4 worm cellular contexts compared by ENCODE assay signal in genomic region chrX:1453770-1454169, ce11.
TF ChIP-seq lines count a peak whose summit lies in the region.

cebp-1 (minus strand) TSS chrX:1453868.

TF ChIP-seq in whole organism, L1 larva, 84 proteins besides CTCF, POLR2A, EP300 and RAD21 (continued from another document):
- 0 out of 2 replicates have a peak, but pooled peaks have one; percentile 2 for TF ChIP-seq nhr-19 (GFP tag; conservative IDR thresholded peaks at IDR 0.05; lab: Robert Waterston, UW)
- TF ChIP-seq nhr-71 (tag; optimal IDR thresholded peaks at IDR 0.05; lab: Kevin White, UChicago): peak; percentile 19

TF ChIP-seq in whole organism, L2 larva, 48 proteins besides CTCF, POLR2A, EP300 and RAD21 (continued from another document):
- no peak for TF ChIP-seq ztf-1 (GFP tag; conservative IDR thresholded peaks at IDR 0.05; lab: Robert Waterston, UW)
- TF ChIP-seq nhr-12 (tag; optimal IDR thresholded peaks at IDR 0.05; lab: Kevin White, UChicago): no peak
- no peak for TF ChIP-seq nhr-10 (tag; optimal IDR thresholded peaks at IDR 0.05; lab: Kevin White, UChicago)
- peak; percentile 85 for TF ChIP-seq sma-9 (GFP tag; optimal IDR thresholded peaks at IDR 0.05; lab: Kevin White, UChicago)
- TF ChIP-seq sma-9 (tag; optimal IDR thresholded peaks at IDR 0.05; lab: Kevin White, UChicago): no peak
- peak; percentile 18 for TF ChIP-seq F13H6.1 (tag; optimal IDR thresholded peaks at IDR 0.05; lab: Kevin White, UChicago)
- TF ChIP-seq unc-55 (GFP tag; optimal IDR thresholded peaks at IDR 0.05; lab: Kevin White, UChicago): peak; percentile 36
- no peak for TF ChIP-seq elt-1 (tag; optimal IDR thresholded peaks at IDR 0.05; lab: Kevin White, UChicago)
- TF ChIP-seq fos-1 (tag; optimal IDR thresholded peaks at IDR 0.05; lab: Kevin White, UChicago): peak; percentile 89
- TF ChIP-seq egl-27 (tag; optimal IDR thresholded peaks at IDR 0.05; lab: Kevin White, UChicago): peak; percentile 33
- no peak for TF ChIP-seq ZK546.5 (tag; optimal IDR thresholded peaks at IDR 0.05; lab: Kevin White, UChicago)
- TF ChIP-seq alr-1 (tag; optimal IDR thresholded peaks at IDR 0.05; lab: Kevin White, UChicago): no peak
- TF ChIP-seq blmp-1 (tag; optimal IDR thresholded peaks at IDR 0.05; lab: Kevin White, UChicago; ENCODE audit: insufficient read depth): peak; percentile 63
- no peak for TF ChIP-seq ceh-82 (tag; optimal IDR thresholded peaks at IDR 0.05; lab: Kevin White, UChicago)
- TF ChIP-seq nhr-6 (tag; optimal IDR thresholded peaks at IDR 0.05; lab: Kevin White, UChicago): no peak
- no peak for TF ChIP-seq lin-13 (GFP tag; optimal IDR thresholded peaks at IDR 0.05; lab: Kevin White, UChicago)
- TF ChIP-seq lin-11 (tag; optimal IDR thresholded peaks at IDR 0.05; lab: Kevin White, UChicago): no peak
- no peak for TF ChIP-seq unc-62 (GFP tag; optimal IDR thresholded peaks at IDR 0.05; lab: Kevin White, UChicago)
- TF ChIP-seq nhr-11 (tag; optimal IDR thresholded peaks at IDR 0.05; lab: Kevin White, UChicago): no peak
- TF ChIP-seq lsy-2 (tag; optimal IDR thresholded peaks at IDR 0.05; lab: Kevin White, UChicago): peak in 1 of 2 experiments; percentile 7
- no peak for TF ChIP-seq sem-4 (tag; optimal IDR thresholded peaks at IDR 0.05; lab: Kevin White, UChicago)
- no peak for TF ChIP-seq crh-2 (tag; optimal IDR thresholded peaks at IDR 0.05; lab: Kevin White, UChicago)
- TF ChIP-seq gmeb-1 (tag; optimal IDR thresholded peaks at IDR 0.05; lab: Kevin White, UChicago): no peak
- TF ChIP-seq R02D3.7 (tag; optimal IDR thresholded peaks at IDR 0.05; lab: Kevin White, UChicago): no peak
- TF ChIP-seq aly-2 (tag; optimal IDR thresholded peaks at IDR 0.05; lab: Kevin White, UChicago): no peak
- TF ChIP-seq ztf-4 (tag; optimal IDR thresholded peaks at IDR 0.05; lab: Kevin White, UChicago): no peak
- no peak for TF ChIP-seq unc-39 (tag; optimal IDR thresholded peaks at IDR 0.05; lab: Kevin White, UChicago)
- no peak for TF ChIP-seq nhr-77 (tag; optimal IDR thresholded peaks at IDR 0.05; lab: Kevin White, UChicago)
- no peak for TF ChIP-seq ztf-11 (tag; optimal IDR thresholded peaks at IDR 0.05; lab: Kevin White, UChicago)
- TF ChIP-seq zag-1 (tag; optimal IDR thresholded peaks at IDR 0.05; lab: Kevin White, UChicago): no peak
- TF ChIP-seq dmd-4 (tag; optimal IDR thresholded peaks at IDR 0.05; lab: Kevin White, UChicago): no peak
- TF ChIP-seq nhr-129 (tag; optimal IDR thresholded peaks at IDR 0.05; lab: Kevin White, UChicago): no peak

TF ChIP-seq in whole organism, L3 larva, 47 proteins besides CTCF, POLR2A, EP300 and RAD21 (continued from another document):
- TF ChIP-seq lin-15B (tag; optimal IDR thresholded peaks at IDR 0.05; lab: Kevin White, UChicago): no peak
- TF ChIP-seq ZK546.5 (tag; optimal IDR thresholded peaks at IDR 0.05; lab: Kevin White, UChicago): no peak
- TF ChIP-seq zag-1 (tag; optimal IDR thresholded peaks at IDR 0.05; lab: Kevin White, UChicago): no peak
- no peak for TF ChIP-seq mml-1 (tag; optimal IDR thresholded peaks at IDR 0.05; lab: Kevin White, UChicago)
- peak; percentile 16 for TF ChIP-seq nhr-25 (tag; optimal IDR thresholded peaks at IDR 0.05; lab: Kevin White, UChicago)
- no peak for TF ChIP-seq skn-1 (tag; optimal IDR thresholded peaks at IDR 0.05; lab: Kevin White, UChicago)
- TF ChIP-seq fos-1 (tag; optimal IDR thresholded peaks at IDR 0.05; lab: Kevin White, UChicago): no peak
- TF ChIP-seq jun-1 (tag; optimal IDR thresholded peaks at IDR 0.05; lab: Kevin White, UChicago): no peak
- no peak for TF ChIP-seq nfya-1 (tag; optimal IDR thresholded peaks at IDR 0.05; lab: Kevin White, UChicago; ENCODE audit: insufficient read depth)
- TF ChIP-seq ama-1 (optimal IDR thresholded peaks at IDR 0.05; lab: Kevin White, UChicago): no peak
- TF ChIP-seq elt-3 (tag; optimal IDR thresholded peaks at IDR 0.05; lab: Kevin White, UChicago): no peak
- no peak for TF ChIP-seq daf-12 (tag; optimal IDR thresholded peaks at IDR 0.05; lab: Kevin White, UChicago)
- no peak for TF ChIP-seq fkh-2 (tag; optimal IDR thresholded peaks at IDR 0.05; lab: Kevin White, UChicago)
- TF ChIP-seq ceh-9 (tag; optimal IDR thresholded peaks at IDR 0.05; lab: Kevin White, UChicago): no peak
- TF ChIP-seq ztf-4 (tag; optimal IDR thresholded peaks at IDR 0.05; lab: Kevin White, UChicago): no peak
- no peak for TF ChIP-seq eor-1 (tag; optimal IDR thresholded peaks at IDR 0.05; lab: Kevin White, UChicago)
- TF ChIP-seq mdl-1 (tag; optimal IDR thresholded peaks at IDR 0.05; lab: Kevin White, UChicago): no peak
- no peak for TF ChIP-seq nhr-76 (tag; optimal IDR thresholded peaks at IDR 0.05; lab: Kevin White, UChicago)
- TF ChIP-seq nhr-237 (tag; optimal IDR thresholded peaks at IDR 0.05; lab: Kevin White, UChicago): no peak
- TF ChIP-seq unc-39 (tag; optimal IDR thresholded peaks at IDR 0.05; lab: Kevin White, UChicago): no peak
- peak; percentile 56 for TF ChIP-seq pha-4 (tag; optimal IDR thresholded peaks at IDR 0.05; lab: Kevin White, UChicago)
- no peak for TF ChIP-seq sea-2 (GFP tag; optimal IDR thresholded peaks at IDR 0.05; lab: Kevin White, UChicago)
- no peak for TF ChIP-seq R02D3.7 (tag; optimal IDR thresholded peaks at IDR 0.05; lab: Kevin White, UChicago)
- no peak for TF ChIP-seq nhr-28 (tag; optimal IDR thresholded peaks at IDR 0.05; lab: Kevin White, UChicago)
- peak; percentile 79 for TF ChIP-seq elt-2 (tag; optimal IDR thresholded peaks at IDR 0.05; lab: Kevin White, UChicago)

TF ChIP-seq in whole organism, L4 larva, 104 proteins besides CTCF, POLR2A, EP300 and RAD21 (continued from another document):
- peak; percentile 4 for TF ChIP-seq aha-1 (tag; lab: Kevin White, UChicago)
- TF ChIP-seq dmd-6 (GFP tag; IDR thresholded peaks at IDR 0.05; lab: Robert Waterston, UW): peak; percentile 59
